Fruit fly (Drosophila melanogaster) whole organism, embryonic: Measurements from ENCODE around the gene Surf1.

Experiments used
- CG13296 ChIP-seq: fragments of 200-800 bp; sonication (Bioruptor generic); optimal IDR thresholded peaks from 3 replicates; lab custom pipeline; 2018; ENCODE audit warnings: missing biosample characterization, mild to moderate bottlenecking, missing genetic modification characterization
- CG15479 ChIP-seq: fragments of 200-800 bp; sonication (Bioruptor generic); optimal IDR thresholded peaks from 3 replicates; lab custom pipeline; 2019; ENCODE audit warnings: missing biosample characterization, mild to moderate bottlenecking, missing genetic modification characterization, moderate library complexity
- CG3847 ChIP-seq: fragments of 200-800 bp; sonication (Bioruptor generic); IDR thresholded peaks from 2 replicates; pipeline ENCODE4 v1.3.6; 2022; ENCODE audit warnings: missing biosample characterization, missing genetic modification characterization
- CG6654 ChIP-seq: fragments of 200-800 bp; sonication (Bioruptor generic); optimal IDR thresholded peaks from 2 replicates; lab custom pipeline; 2017; ENCODE audit warnings: missing biosample characterization, mild to moderate bottlenecking, missing genetic modification characterization
- Dfd ChIP-seq, 2 experiments: fragments of >200 bp; optimal IDR thresholded peaks; 2 replicates each; lab custom pipeline; 2017; ENCODE audit warnings: missing biosample characterization in 2 of 2, missing genetic modification characterization in 2 of 2
- fru ChIP-seq: fragments of >200 bp; optimal IDR thresholded peaks from 2 replicates; lab custom pipeline; 2017
- ro ChIP-seq: fragments of 200-800 bp; sonication (Bioruptor generic); IDR thresholded peaks from 2 replicates; pipeline ENCODE4 v1.3.6; 2022; ENCODE audit warnings: missing biosample characterization, missing genetic modification characterization
- ssp ChIP-seq: fragments of 200-800 bp; sonication (Bioruptor generic); IDR thresholded peaks from 2 replicates; pipeline ENCODE4 v1.3.6; 2022; ENCODE audit warnings: missing biosample characterization, missing genetic modification characterization

- TF ChIP-seq CG6654 (GFP tag; lab: Kevin White, UChicago): peak; percentile 48
- no peak for TF ChIP-seq fru (lab: Kevin White, UChicago)
- no peak for TF ChIP-seq CG15479 (GFP tag; lab: Kevin White, UChicago)
- TF ChIP-seq ssp: peak; percentile 67
- no peak for TF ChIP-seq Dfd (GFP tag; optimal IDR thresholded peaks at IDR 0.05; lab: Kevin White, UChicago)
- peak; percentile 77 for TF ChIP-seq CG3847 (GFP tag; lab: Robert Waterston, UW)
- TF ChIP-seq ro (GFP tag; lab: Robert Waterston, UW): no peak
- TF ChIP-seq CG13296: peak; percentile 71
Observed at dm6 chr3L:6963792-6964487, 5.8 kb downstream of the Surf1 start.
